Fruit fly (Drosophila melanogaster) whole organism, prepupa: Measurements from ENCODE around the gene ball.
A peak's percentile ranks its signal among the peaks of the same experiment; 100 is the strongest.

Experiments
- Blimp-1 ChIP-seq: fragments of 200-800 bp; sonication (Bioruptor generic); optimal IDR thresholded peaks from 3 replicates; lab custom pipeline; 2017; ENCODE audit warnings: missing biosample characterization, missing genetic modification characterization, mild to moderate bottlenecking, moderate library complexity, missing genetic modification reagents
- CG10669 ChIP-seq: fragments of 200-800 bp; sonication (Bioruptor generic); optimal IDR thresholded peaks from 3 replicates; lab custom pipeline; 2018; ENCODE audit warnings: missing biosample characterization, mild to moderate bottlenecking, missing genetic modification characterization, moderate library complexity
- CG11294 ChIP-seq: fragments of 200-800 bp; sonication (Bioruptor generic); IDR thresholded peaks from 2 replicates; pipeline ENCODE4 v1.3.6; 2022; ENCODE audit warnings: missing biosample characterization, missing genetic modification characterization
- CG11762 ChIP-seq: fragments of 200-800 bp; sonication (Bioruptor generic); optimal IDR thresholded peaks from 3 replicates; lab custom pipeline; 2016; ENCODE audit warnings: missing biosample characterization, missing genetic modification characterization; ENCODE audit not compliant: insufficient read depth
- CG11902 ChIP-seq: fragments of 200-800 bp; sonication (Bioruptor generic); optimal IDR thresholded peaks from 3 replicates; lab custom pipeline; 2016; ENCODE audit warnings: missing biosample characterization, missing genetic modification characterization
- CG15336 ChIP-seq: fragments of 200-800 bp; sonication (Bioruptor generic); IDR thresholded peaks from 2 replicates; pipeline ENCODE4 v1.3.6; 2022; ENCODE audit warnings: missing biosample characterization, missing genetic modification characterization
- CG1621 ChIP-seq: fragments of 200-800 bp; sonication (Bioruptor generic); optimal IDR thresholded peaks from 3 replicates; lab custom pipeline; 2018; ENCODE audit warnings: missing biosample characterization, mild to moderate bottlenecking, missing genetic modification characterization
- CG3032 ChIP-seq: fragments of 200-800 bp; optimal IDR thresholded peaks from 2 replicates; lab custom pipeline; 2019; ENCODE audit warnings: missing biosample characterization, mild to moderate bottlenecking, missing genetic modification characterization, moderate library complexity
- CG31627 ChIP-seq: fragments of 200-800 bp; sonication (Bioruptor generic); optimal IDR thresholded peaks from 3 replicates; lab custom pipeline; 2016; ENCODE audit warnings: missing biosample characterization, missing genetic modification characterization
- CG32006 ChIP-seq: fragments of 200-800 bp; sonication (Bioruptor generic); optimal IDR thresholded peaks from 3 replicates; lab custom pipeline; 2017; ENCODE audit warnings: missing biosample characterization, mild to moderate bottlenecking, missing genetic modification characterization
- CG3919 ChIP-seq: fragments of 200-800 bp; sonication (Bioruptor generic); optimal IDR thresholded peaks from 3 replicates; lab custom pipeline; 2016; ENCODE audit warnings: missing biosample characterization, missing genetic modification characterization
- CG6163 ChIP-seq: fragments of 200-800 bp; sonication (Bioruptor generic); IDR thresholded peaks from 3 replicates; pipeline ENCODE4 v1.3.6; 2022; ENCODE audit warnings: missing biosample characterization, missing genetic modification characterization
- CG6276 ChIP-seq: fragments of 200-800 bp; sonication (Bioruptor generic); optimal IDR thresholded peaks from 2 replicates; lab custom pipeline; 2017; ENCODE audit warnings: missing biosample characterization, mild to moderate bottlenecking, missing genetic modification characterization
- CG6792 ChIP-seq: fragments of 200-800 bp; sonication (Bioruptor generic); optimal IDR thresholded peaks from 3 replicates; lab custom pipeline; 2016; ENCODE audit warnings: missing biosample characterization, missing genetic modification characterization
- CG6854 ChIP-seq: fragments of 200-800 bp; sonication (Bioruptor generic); optimal IDR thresholded peaks from 2 replicates; lab custom pipeline; 2017; ENCODE audit warnings: missing biosample characterization, mild to moderate bottlenecking, missing genetic modification characterization
- CG7368 ChIP-seq: fragments of 200-800 bp; sonication (Bioruptor generic); optimal IDR thresholded peaks from 3 replicates; lab custom pipeline; 2016; ENCODE audit warnings: missing biosample characterization, missing genetic modification characterization
- CG8119 ChIP-seq: fragments of 200-800 bp; sonication (Bioruptor generic); IDR thresholded peaks from 3 replicates; pipeline ENCODE4 v1.3.6; 2022; ENCODE audit warnings: missing biosample characterization, missing genetic modification characterization
- CG8319 ChIP-seq: fragments of 200-800 bp; sonication (Bioruptor generic); optimal IDR thresholded peaks from 3 replicates; lab custom pipeline; 2016; ENCODE audit warnings: missing biosample characterization, missing genetic modification characterization
- CG8632 ChIP-seq: fragments of 200-800 bp; sonication (Bioruptor generic); optimal IDR thresholded peaks from 3 replicates; lab custom pipeline; 2016; ENCODE audit warnings: missing biosample characterization, missing genetic modification characterization
- CG9139 ChIP-seq: fragments of 200-800 bp; sonication (Bioruptor generic); optimal IDR thresholded peaks from 3 replicates; lab custom pipeline; 2017; ENCODE audit warnings: missing biosample characterization, mild to moderate bottlenecking, missing genetic modification characterization
- Eip75B ChIP-seq: fragments of 200-800 bp; sonication (Bioruptor generic); optimal IDR thresholded peaks from 3 replicates; lab custom pipeline; 2016; ENCODE audit warnings: missing biosample characterization, missing genetic modification characterization
- Eip78C ChIP-seq: fragments of 200-800 bp; sonication (Bioruptor generic); peaks from one replicate; lab custom pipeline; 2016; ENCODE audit warnings: missing biosample characterization, missing genetic modification characterization
- Eip93F ChIP-seq: fragments of 200-800 bp; sonication (Bioruptor generic); optimal IDR thresholded peaks from 2 replicates; lab custom pipeline; 2016; ENCODE audit warnings: missing biosample characterization, mild to moderate bottlenecking, missing genetic modification characterization
- Ets21C ChIP-seq: fragments of 200-800 bp; sonication (Bioruptor generic); optimal IDR thresholded peaks from 3 replicates; lab custom pipeline; 2016; ENCODE audit warnings: missing biosample characterization, missing genetic modification characterization
- Ets96B ChIP-seq: fragments of 200-800 bp; optimal IDR thresholded peaks from 2 replicates; lab custom pipeline; 2019; ENCODE audit warnings: missing biosample characterization, mild to moderate bottlenecking, missing genetic modification characterization, moderate library complexity
- Gug ChIP-seq: fragments of 200-800 bp; sonication (Bioruptor generic); IDR thresholded peaks from 2 replicates; pipeline ENCODE4 v1.3.6; 2022; ENCODE audit warnings: missing biosample characterization, missing genetic modification characterization
- Hr38 ChIP-seq: sonication (Bioruptor generic); optimal IDR thresholded peaks from 2 replicates; lab custom pipeline; 2016; ENCODE audit warnings: missing biosample characterization, missing genetic modification characterization
- Hr39 ChIP-seq: fragments of 200-800 bp; sonication (Bioruptor generic); optimal IDR thresholded peaks from 2 replicates; lab custom pipeline; 2016; ENCODE audit warnings: missing biosample characterization, missing genetic modification characterization
- Hr4 ChIP-seq: fragments of 200-800 bp; sonication (Bioruptor generic); optimal IDR thresholded peaks from 3 replicates; lab custom pipeline; 2016; ENCODE audit warnings: missing biosample characterization, missing genetic modification characterization
- Lpt ChIP-seq: fragments of 200-800 bp; sonication (Bioruptor generic); optimal IDR thresholded peaks from 3 replicates; lab custom pipeline; 2016; ENCODE audit warnings: missing biosample characterization, missing genetic modification characterization
- Met ChIP-seq: fragments of 200-800 bp; sonication (Bioruptor generic); optimal IDR thresholded peaks from 3 replicates; lab custom pipeline; 2016; ENCODE audit warnings: missing biosample characterization, missing genetic modification characterization
- Smox ChIP-seq: fragments of 200-800 bp; sonication (Bioruptor generic); optimal IDR thresholded peaks from 3 replicates; lab custom pipeline; 2016; ENCODE audit warnings: missing biosample characterization, missing genetic modification characterization
- Sox102F ChIP-seq: fragments of 200-800 bp; sonication (Bioruptor generic); optimal IDR thresholded peaks from 2 replicates; lab custom pipeline; 2016; ENCODE audit warnings: missing biosample characterization, mild to moderate bottlenecking, missing genetic modification characterization
- Sox15 ChIP-seq: fragments of 200-800 bp; sonication (Bioruptor generic); optimal IDR thresholded peaks from 3 replicates; lab custom pipeline; 2016; ENCODE audit warnings: missing biosample characterization, missing genetic modification characterization
- achi ChIP-seq: fragments of 200-800 bp; sonication (Bioruptor generic); optimal IDR thresholded peaks from 3 replicates; lab custom pipeline; 2016; ENCODE audit warnings: missing biosample characterization, missing genetic modification characterization
- acj6 ChIP-seq: fragments of 200-800 bp; sonication (Bioruptor generic); optimal IDR thresholded peaks from 3 replicates; lab custom pipeline; 2016; ENCODE audit warnings: missing biosample characterization, missing genetic modification characterization
- cyc ChIP-seq: fragments of 200-800 bp; sonication (Bioruptor generic); optimal IDR thresholded peaks from 3 replicates; lab custom pipeline; 2016; ENCODE audit warnings: missing biosample characterization, missing genetic modification characterization
- esn ChIP-seq: fragments of 200-800 bp; sonication (Bioruptor generic); optimal IDR thresholded peaks from 2 replicates; lab custom pipeline; 2016; ENCODE audit warnings: missing biosample characterization, mild to moderate bottlenecking, missing genetic modification characterization, moderate library complexity
- fd59A ChIP-seq: fragments of 200-800 bp; sonication (Bioruptor generic); optimal IDR thresholded peaks from 2 replicates; lab custom pipeline; 2017; ENCODE audit warnings: missing biosample characterization, mild to moderate bottlenecking, missing genetic modification characterization, missing genetic modification reagents
- fd85E ChIP-seq: fragments of 200-800 bp; sonication (Bioruptor generic); optimal IDR thresholded peaks from 3 replicates; lab custom pipeline; 2016; ENCODE audit warnings: missing biosample characterization, missing genetic modification characterization
- fkh ChIP-seq: fragments of 200-800 bp; sonication (Bioruptor generic); optimal IDR thresholded peaks from 3 replicates; lab custom pipeline; 2017; ENCODE audit warnings: missing biosample characterization, mild to moderate bottlenecking, missing genetic modification characterization, moderate library complexity
- lz ChIP-seq: fragments of 200-800 bp; sonication (Bioruptor generic); optimal IDR thresholded peaks from 3 replicates; lab custom pipeline; 2016; ENCODE audit warnings: missing biosample characterization, missing genetic modification characterization
- net ChIP-seq: fragments of 200-800 bp; sonication (Bioruptor generic); optimal IDR thresholded peaks from 3 replicates; lab custom pipeline; 2016; ENCODE audit warnings: missing biosample characterization, missing genetic modification characterization
- pdm3 ChIP-seq: fragments of 200-800 bp; sonication (Bioruptor generic); optimal IDR thresholded peaks from 3 replicates; lab custom pipeline; 2016; ENCODE audit warnings: missing biosample characterization, missing genetic modification characterization
- salr ChIP-seq, 2 experiments: fragments of 200-800 bp; sonication (Bioruptor generic); optimal IDR thresholded peaks; 3 replicates each; lab custom pipeline; 2016 to 2018; ENCODE audit warnings: missing biosample characterization in 2 of 2, missing genetic modification characterization in 2 of 2, mild to moderate bottlenecking in 1 of 2
- ss ChIP-seq, 2 experiments: fragments of 200-800 bp; sonication (Bioruptor generic); optimal IDR thresholded peaks; 2 replicates in 1 of 2; 3 replicates in 1 of 2; lab custom pipeline; 2017 to 2018; ENCODE audit warnings: mild to moderate bottlenecking in 2 of 2, missing biosample characterization in 2 of 2, missing genetic modification characterization in 2 of 2, moderate library complexity in 1 of 2
- svp ChIP-seq: fragments of 200-800 bp; sonication (Bioruptor generic); peaks from one replicate; lab custom pipeline; 2016; ENCODE audit warnings: missing biosample characterization, missing genetic modification characterization
- topi ChIP-seq: fragments of 200-800 bp; sonication (Bioruptor generic); optimal IDR thresholded peaks from 3 replicates; lab custom pipeline; 2016; ENCODE audit warnings: missing biosample characterization, missing genetic modification characterization

The ball gene

dm6 chr3R:26892764-26893163, 26.2 kb upstream of the ball start (continued):
- TF ChIP-seq achi (GFP tag; lab: Kevin White, UChicago) (peak; percentile 11), CG3919 (GFP tag; lab: Kevin White, UChicago) (no peak), acj6 (GFP tag; lab: Kevin White, UChicago) (peak; percentile 53), CG8319 (no peak), CG7368 (GFP tag; lab: Kevin White, UChicago) (no peak), Hr38 (GFP tag; lab: Kevin White, UChicago) (no peak), pdm3 (GFP tag; lab: Kevin White, UChicago) (peak; percentile 67), CG11762 (GFP tag; lab: Kevin White, UChicago) (no peak), Met (GFP tag; lab: Kevin White, UChicago) (peak; percentile 54), CG11294 (GFP tag; lab: Robert Waterston, UW) (0 out of 2 replicates have a peak, but pooled peaks have one; percentile 21), Eip75B (GFP tag; lab: Kevin White, UChicago) (peak; percentile 53), CG6792 (GFP tag; lab: Kevin White, UChicago) (peak; percentile 69), svp (peak; percentile 74), Eip93F (no peak), CG32006 (peak; percentile 64), CG8632 (GFP tag; lab: Kevin White, UChicago) (peak; percentile 51), Sox102F (GFP tag; lab: Kevin White, UChicago) (peak; percentile 67), Eip78C (GFP tag; lab: Kevin White, UChicago) (peak; percentile 92), CG15336 (GFP tag; lab: Robert Waterston, UW) (peak; percentile 72), CG6854 (peak; percentile 9), ss (GFP tag; optimal IDR thresholded peaks at IDR 0.05; lab: Kevin White, UChicago) (peak in 1 of 2 experiments; percentile 16), Hr4 (GFP tag; lab: Kevin White, UChicago) (peak; percentile 57), topi (peak; percentile 43), Smox (GFP tag; lab: Kevin White, UChicago) (peak; percentile 46), CG10669 (peak; percentile 4), CG3032 (peak; percentile 46), fd85E (GFP tag; lab: Kevin White, UChicago) (no peak), CG6163 (GFP tag; lab: Robert Waterston, UW) (peak; percentile 61; the same call in 2 of the 3 replicates), Ets21C (GFP tag; lab: Kevin White, UChicago) (peak; percentile 36), Blimp-1 (GFP tag; lab: Kevin White, UChicago) (no peak), Sox15 (GFP tag; lab: Kevin White, UChicago) (peak; percentile 54), esn (GFP tag; lab: Kevin White, UChicago) (peak; percentile 63), CG11902 (GFP tag; lab: Kevin White, UChicago) (no peak)

dm6 chr3R:26890499-26890898, 23.9 kb upstream of the ball start:
- TF ChIP-seq CG32006 (no peak), CG8119 (GFP tag; lab: Robert Waterston, UW) (0 out of 3 replicates have a peak, but pooled peaks have one; percentile 9), Gug (GFP tag; lab: Robert Waterston, UW) (0 out of 2 replicates have a peak, but pooled peaks have one; percentile 1), Hr38 (GFP tag; lab: Kevin White, UChicago) (no peak), lz (GFP tag; lab: Kevin White, UChicago) (no peak), salr (GFP tag; optimal IDR thresholded peaks at IDR 0.05; lab: Kevin White, UChicago) (no peak)

- TF ChIP-seq salr (GFP tag; optimal IDR thresholded peaks at IDR 0.05; lab: Kevin White, UChicago) (no peak), CG8319 (no peak), Sox15 (GFP tag; lab: Kevin White, UChicago) (no peak), ss (GFP tag; optimal IDR thresholded peaks at IDR 0.05; lab: Kevin White, UChicago) (no peak), CG1621 (tag; lab: Kevin White, UChicago) (no peak), topi (peak; percentile 9), lz (GFP tag; lab: Kevin White, UChicago) (no peak), Lpt (GFP tag; lab: Kevin White, UChicago) (no peak), fkh (GFP tag; lab: Kevin White, UChicago) (no peak), CG31627 (GFP tag; lab: Kevin White, UChicago) (no peak), cyc (GFP tag; lab: Kevin White, UChicago) (peak; percentile 1), fd59A (GFP tag; lab: Kevin White, UChicago) (no peak), CG6276 (GFP tag; lab: Kevin White, UChicago) (peak; percentile 35), Met (GFP tag; lab: Kevin White, UChicago) (peak; percentile 22), pdm3 (GFP tag; lab: Kevin White, UChicago) (peak; percentile 27), CG32006 (peak; percentile 58), Ets96B (tag; lab: Kevin White, UChicago) (no peak), achi (GFP tag; lab: Kevin White, UChicago) (peak; percentile 40), CG9139 (GFP tag; lab: Kevin White, UChicago) (no peak), acj6 (GFP tag; lab: Kevin White, UChicago) (peak; percentile 15), Hr39 (GFP tag; lab: Kevin White, UChicago) (no peak), net (GFP tag; lab: Kevin White, UChicago) (peak; percentile 38), CG15336 (GFP tag; lab: Robert Waterston, UW) (peak; percentile 53)
Measured at dm6 chr3R:26890088-26890487, 23.5 kb upstream of the ball start.
